Fruit fly (Drosophila melanogaster) whole organism, embryonic: Measurements from ENCODE around the gene CG11986.

Source experiments
- BEAF-32 ChIP-seq: fragments of 200-800 bp; sonication (Bioruptor generic); optimal IDR thresholded peaks from 3 replicates; lab custom pipeline; 2017; ENCODE audit warnings: missing biosample characterization, missing genetic modification characterization, mild to moderate bottlenecking, moderate library complexity, missing genetic modification reagents
- Bgb ChIP-seq: fragments of 200-800 bp; sonication (Bioruptor generic); IDR thresholded peaks from 2 replicates; pipeline ENCODE4 v1.3.6; 2022; ENCODE audit warnings: missing biosample characterization, missing genetic modification characterization; ENCODE audit not compliant: partially characterized antibody
- CG11456 ChIP-seq: fragments of 200-800 bp; sonication (Bioruptor generic); IDR thresholded peaks from 3 replicates; pipeline ENCODE4 v1.3.6; 2022; ENCODE audit warnings: missing biosample characterization, missing genetic modification characterization
- CG12659 ChIP-seq: fragments of 200-800 bp; sonication (Bioruptor generic); optimal IDR thresholded peaks from 3 replicates; lab custom pipeline; 2017; ENCODE audit warnings: mild to moderate bottlenecking, missing biosample characterization, missing genetic modification reagents, missing genetic modification characterization
- CG13775 ChIP-seq: fragments of 200-800 bp; sonication (Bioruptor generic); optimal IDR thresholded peaks from 3 replicates; lab custom pipeline; 2017; ENCODE audit warnings: missing biosample characterization, mild to moderate bottlenecking, missing genetic modification characterization
- CG15011 ChIP-seq: fragments of 200-800 bp; sonication (Bioruptor generic); optimal IDR thresholded peaks from 3 replicates; lab custom pipeline; 2018; ENCODE audit warnings: missing biosample characterization, mild to moderate bottlenecking, missing genetic modification characterization
- CG17186 ChIP-seq: fragments of 200-800 bp; sonication (Bioruptor generic); optimal IDR thresholded peaks from 3 replicates; lab custom pipeline; 2017; ENCODE audit warnings: missing biosample characterization, missing genetic modification reagents, missing genetic modification characterization
- CG17912 ChIP-seq: fragments of 200-800 bp; sonication (Bioruptor generic); optimal IDR thresholded peaks from 2 replicates; lab custom pipeline; 2018; ENCODE audit warnings: missing biosample characterization, mild to moderate bottlenecking, missing genetic modification characterization
- CG2116 ChIP-seq: fragments of 200-800 bp; sonication (Bioruptor generic); optimal IDR thresholded peaks from 3 replicates; lab custom pipeline; 2018; ENCODE audit warnings: missing biosample characterization, mild to moderate bottlenecking, missing genetic modification characterization
- CG32767 ChIP-seq: fragments of 200-800 bp; sonication (Bioruptor generic); IDR thresholded peaks from 2 replicates; pipeline ENCODE4 v1.3.6; 2022; ENCODE audit warnings: missing biosample characterization, missing genetic modification characterization
- CG4360 ChIP-seq: fragments of 200-800 bp; sonication (Bioruptor generic); IDR thresholded peaks from 2 replicates; pipeline ENCODE4 v1.3.6; 2022; ENCODE audit warnings: missing biosample characterization, missing genetic modification characterization
- CG4617 ChIP-seq: fragments of 200-800 bp; sonication (Bioruptor generic); optimal IDR thresholded peaks from 3 replicates; lab custom pipeline; 2016; ENCODE audit warnings: missing biosample characterization, missing genetic modification characterization, borderline replicate concordance
- CG4730 ChIP-seq: fragments of 200-800 bp; sonication (Bioruptor generic); IDR thresholded peaks from 2 replicates; pipeline ENCODE4 v1.3.6; 2022; ENCODE audit warnings: missing biosample characterization, missing genetic modification characterization
- CG8281 ChIP-seq: fragments of 200-800 bp; sonication (Bioruptor generic); optimal IDR thresholded peaks from 2 replicates; lab custom pipeline; 2018; ENCODE audit warnings: missing biosample characterization, mild to moderate bottlenecking, missing genetic modification characterization, moderate library complexity
- CG8924 ChIP-seq: fragments of 200-800 bp; optimal IDR thresholded peaks from 3 replicates; lab custom pipeline; 2019; ENCODE audit warnings: missing biosample characterization, mild to moderate bottlenecking, missing genetic modification characterization, moderate library complexity
- CG9797 ChIP-seq: fragments of 200-800 bp; sonication (Bioruptor generic); optimal IDR thresholded peaks from 3 replicates; lab custom pipeline; 2018; ENCODE audit warnings: missing biosample characterization, mild to moderate bottlenecking, missing genetic modification characterization
- CG9932 ChIP-seq: fragments of 200-800 bp; sonication (Bioruptor generic); IDR thresholded peaks from 2 replicates; pipeline ENCODE4 v1.3.6; 2022; ENCODE audit warnings: missing biosample characterization, missing genetic modification characterization
- CoRest ChIP-seq: fragments of 200-800 bp; sonication (Bioruptor generic); optimal IDR thresholded peaks from 3 replicates; lab custom pipeline; 2018; ENCODE audit warnings: missing biosample characterization, mild to moderate bottlenecking, missing genetic modification characterization, moderate library complexity
- Dp ChIP-seq: fragments of 200-800 bp; sonication (Bioruptor generic); optimal IDR thresholded peaks from 2 replicates; lab custom pipeline; 2018; ENCODE audit warnings: missing biosample characterization, mild to moderate bottlenecking, missing genetic modification characterization, moderate library complexity
- Drgx ChIP-seq: fragments of 200-800 bp; sonication (Bioruptor generic); IDR thresholded peaks from 2 replicates; pipeline ENCODE4 v1.3.6; 2022; ENCODE audit warnings: missing biosample characterization, missing genetic modification characterization
- ERR ChIP-seq: fragments of 200-800 bp; sonication (Bioruptor generic); optimal IDR thresholded peaks from 2 replicates; lab custom pipeline; 2016; ENCODE audit warnings: missing biosample characterization, missing genetic modification characterization
- Ets65A ChIP-seq: fragments of 200-800 bp; sonication (Bioruptor generic); peaks from one replicate; lab custom pipeline; 2016; ENCODE audit warnings: missing biosample characterization, missing genetic modification characterization
- Hand ChIP-seq: fragments of 200-800 bp; sonication (Bioruptor generic); optimal IDR thresholded peaks from 2 replicates; lab custom pipeline; 2017; ENCODE audit warnings: mild to moderate bottlenecking, missing biosample characterization, missing genetic modification reagents, missing genetic modification characterization
- HmgZ ChIP-seq: fragments of 200-800 bp; sonication (Bioruptor generic); optimal IDR thresholded peaks from 2 replicates; lab custom pipeline; 2018; ENCODE audit warnings: missing biosample characterization, mild to moderate bottlenecking, missing genetic modification characterization
- Hr78 ChIP-seq, 2 experiments: fragments of 200-800 bp in 1 of 2; fragments of >200 bp in 1 of 2; sonication (Bioruptor generic) in 1 of 2; optimal IDR thresholded peaks; 2 replicates each; lab custom pipeline; 2017 to 2019; ENCODE audit warnings: missing biosample characterization in 2 of 2, missing genetic modification characterization in 2 of 2, mild to moderate bottlenecking in 1 of 2, moderate library complexity in 1 of 2
- Jarid2 ChIP-seq: fragments of 200-800 bp; sonication (Bioruptor generic); optimal IDR thresholded peaks from 3 replicates; lab custom pipeline; 2017; ENCODE audit warnings: mild to moderate bottlenecking, missing biosample characterization, missing genetic modification reagents, missing genetic modification characterization
- Lhr ChIP-seq: fragments of 200-800 bp; sonication (Bioruptor generic); optimal IDR thresholded peaks from 3 replicates; lab custom pipeline; 2017; ENCODE audit warnings: mild to moderate bottlenecking, missing biosample characterization, missing genetic modification reagents, missing genetic modification characterization
- MESR4 ChIP-seq: fragments of 200-800 bp; sonication (Bioruptor generic); optimal IDR thresholded peaks from 2 replicates; lab custom pipeline; 2018; ENCODE audit warnings: missing biosample characterization, mild to moderate bottlenecking, missing genetic modification characterization, moderate library complexity
- Mad ChIP-seq: fragments of 200-800 bp; sonication (Bioruptor generic); optimal IDR thresholded peaks from 2 replicates; lab custom pipeline; 2016; ENCODE audit warnings: missing biosample characterization, missing genetic modification characterization
- Opbp ChIP-seq: fragments of 200-800 bp; sonication (Bioruptor generic); IDR thresholded peaks from 3 replicates; pipeline ENCODE4 v1.3.6; 2022; ENCODE audit warnings: missing biosample characterization, missing genetic modification characterization; ENCODE audit not compliant: partially characterized antibody
- Poxn ChIP-seq: fragments of 200-800 bp; sonication (Bioruptor generic); IDR thresholded peaks from 2 replicates; pipeline ENCODE4 v1.3.6; 2022; ENCODE audit warnings: missing biosample characterization, missing genetic modification characterization
- Sin3A ChIP-seq: fragments of >200 bp; optimal IDR thresholded peaks from 2 replicates; lab custom pipeline; 2018
- Taf1 ChIP-seq: fragments of 200-800 bp; sonication (Bioruptor generic); IDR thresholded peaks from 2 replicates; pipeline ENCODE4 v1.3.6; 2022; ENCODE audit warnings: missing biosample characterization, missing genetic modification characterization
- YL-1 ChIP-seq: fragments of 200-800 bp; sonication (Bioruptor generic); optimal IDR thresholded peaks from 3 replicates; lab custom pipeline; 2017; ENCODE audit warnings: missing biosample characterization, mild to moderate bottlenecking, missing genetic modification characterization
- abd-A ChIP-seq: fragments of 200-800 bp; sonication (Bioruptor generic); optimal IDR thresholded peaks from 3 replicates; lab custom pipeline; 2019; ENCODE audit warnings: missing biosample characterization, mild to moderate bottlenecking, missing genetic modification characterization, moderate library complexity
- bab2 ChIP-seq: fragments of 200-800 bp; sonication (Bioruptor generic); optimal IDR thresholded peaks from 2 replicates; lab custom pipeline; 2016; ENCODE audit warnings: missing biosample characterization, missing genetic modification characterization
- bigmax ChIP-seq: fragments of 200-800 bp; sonication (Bioruptor generic); optimal IDR thresholded peaks from 2 replicates; lab custom pipeline; 2018; ENCODE audit warnings: missing biosample characterization, mild to moderate bottlenecking, missing genetic modification characterization
- ci ChIP-seq: fragments of 200-800 bp; sonication (Bioruptor generic); IDR thresholded peaks from 3 replicates; pipeline ENCODE4 v1.3.6; 2022; ENCODE audit warnings: missing biosample characterization, missing genetic modification characterization
- gfzf ChIP-seq: fragments of 200-800 bp; sonication (Bioruptor generic); optimal IDR thresholded peaks from 2 replicates; lab custom pipeline; 2016; ENCODE audit warnings: missing biosample characterization, mild to moderate bottlenecking, missing genetic modification characterization, moderate library complexity
- lmd ChIP-seq: fragments of 200-800 bp; sonication (Bioruptor generic); IDR thresholded peaks from 2 replicates; pipeline ENCODE4 v1.3.6; 2022; ENCODE audit warnings: missing biosample characterization, missing genetic modification characterization
- lola ChIP-seq, 3 experiments: fragments of >200 bp in 2 of 3; fragments of 200-800 bp in 1 of 3; sonication (Bioruptor generic) in 1 of 3; optimal IDR thresholded peaks; 2 replicates each; lab custom pipeline; 2017 to 2019; ENCODE audit warnings: missing biosample characterization in 3 of 3, missing genetic modification characterization in 3 of 3, mild to moderate bottlenecking in 1 of 3, moderate library complexity in 1 of 3
- mirr ChIP-seq: fragments of 200-800 bp; sonication (Bioruptor generic); optimal IDR thresholded peaks from 3 replicates; lab custom pipeline; 2018; ENCODE audit warnings: missing biosample characterization, mild to moderate bottlenecking, missing genetic modification characterization
- nmo ChIP-seq: fragments of 200-800 bp; sonication (Bioruptor generic); optimal IDR thresholded peaks from 2 replicates; lab custom pipeline; 2018; ENCODE audit warnings: missing biosample characterization, mild to moderate bottlenecking, missing genetic modification characterization, moderate library complexity
- phol ChIP-seq: fragments of 200-800 bp; sonication (Bioruptor generic); optimal IDR thresholded peaks from 3 replicates; lab custom pipeline; 2018; ENCODE audit warnings: missing biosample characterization, mild to moderate bottlenecking, missing genetic modification characterization, moderate library complexity
- pzg ChIP-seq: fragments of 200-800 bp; sonication (Bioruptor generic); optimal IDR thresholded peaks from 3 replicates; lab custom pipeline; 2018; ENCODE audit warnings: missing biosample characterization, mild to moderate bottlenecking, missing genetic modification characterization, moderate library complexity
- sens ChIP-seq: fragments of 200-800 bp; sonication (Bioruptor generic); peaks from one replicate; lab custom pipeline; 2016; ENCODE audit warnings: missing biosample characterization, missing genetic modification characterization
- stwl ChIP-seq: fragments of 200-800 bp; sonication (Bioruptor generic); optimal IDR thresholded peaks from 3 replicates; lab custom pipeline; 2018; ENCODE audit warnings: missing biosample characterization, mild to moderate bottlenecking, missing genetic modification characterization, moderate library complexity
- tll ChIP-seq, 2 experiments: fragments of 200-800 bp in 1 of 2; fragments of >200 bp in 1 of 2; sonication (Bioruptor generic) in 1 of 2; optimal IDR thresholded peaks; 2 replicates each; lab custom pipeline; 2017 to 2019; ENCODE audit warnings: missing biosample characterization in 2 of 2, missing genetic modification characterization in 2 of 2, mild to moderate bottlenecking in 1 of 2, moderate library complexity in 1 of 2
- usp ChIP-seq: fragments of >200 bp; optimal IDR thresholded peaks from 2 replicates; lab custom pipeline; 2017; ENCODE audit warnings: missing biosample characterization, missing genetic modification characterization
- zen ChIP-seq: fragments of 200-800 bp; sonication (Bioruptor generic); optimal IDR thresholded peaks from 3 replicates; lab custom pipeline; 2018; ENCODE audit warnings: missing biosample characterization, mild to moderate bottlenecking, missing genetic modification characterization, moderate library complexity

Gene CG11986

dm6 chr3R:9014859-9015466, at the start of gene CG11986, which contains the start of the genes Kcmf1 and Sf3b5:
Gene CG11986 (plus strand): TSS chr3R:9015446.
Gene Kcmf1 (minus strand): TSS chr3R:9014909.
Gene Sf3b5 (minus strand): TSS chr3R:9015341.
- peak; percentile 32 for TF ChIP-seq BEAF-32
- TF ChIP-seq CoRest (tag; lab: Kevin White, UChicago): no peak
- peak; percentile 13 for TF ChIP-seq CG12659
- peak; percentile 1 for TF ChIP-seq Ets65A (GFP tag; lab: Kevin White, UChicago)
- TF ChIP-seq CG4730 (GFP tag; lab: Robert Waterston, UW): no peak
- peak; percentile 49 for TF ChIP-seq MESR4 (GFP tag; lab: Kevin White, UChicago)
- TF ChIP-seq Jarid2 (GFP tag; lab: Kevin White, UChicago): no peak
- TF ChIP-seq nmo: peak; percentile 17
- TF ChIP-seq CG32767 (GFP tag; lab: Robert Waterston, UW): no peak
- peak; percentile 22 for TF ChIP-seq YL-1 (GFP tag; lab: Kevin White, UChicago)
- no peak for TF ChIP-seq HmgZ (tag; lab: Kevin White, UChicago)
- TF ChIP-seq Opbp (GFP tag; lab: Robert Waterston, UW): 0 out of 3 replicates have a peak, but pooled peaks have one; percentile 32
- no peak for TF ChIP-seq CG8281 (tag; lab: Kevin White, UChicago)
- TF ChIP-seq CG8924 (tag; lab: Kevin White, UChicago): peak; percentile 20
- TF ChIP-seq CG2116 (GFP tag; lab: Kevin White, UChicago): peak; percentile 18
- peak; percentile 5 for TF ChIP-seq stwl
- peak; percentile 72 for TF ChIP-seq gfzf
- TF ChIP-seq sens: peak; percentile 57
- TF ChIP-seq Drgx (GFP tag; lab: Robert Waterston, UW): no peak
- TF ChIP-seq Hand (GFP tag; lab: Kevin White, UChicago): no peak
- no peak for TF ChIP-seq CG13775
- TF ChIP-seq CG9932 (GFP tag; lab: Robert Waterston, UW): no peak
- peak; percentile 34 for TF ChIP-seq Sin3A (lab: Kevin White, UChicago)
- TF ChIP-seq Hr78 (GFP tag; optimal IDR thresholded peaks at IDR 0.05; lab: Kevin White, UChicago): peak in 1 of 2 experiments; percentile 12
- no peak for TF ChIP-seq Lhr (GFP tag; lab: Kevin White, UChicago)
- TF ChIP-seq CG4617 (GFP tag; lab: Kevin White, UChicago): peak; percentile 74
- peak; percentile 10 for TF ChIP-seq Dp (GFP tag; lab: Kevin White, UChicago)
- TF ChIP-seq CG17186 (GFP tag; lab: Kevin White, UChicago): peak; percentile 4
- TF ChIP-seq bigmax (GFP tag; lab: Kevin White, UChicago): no peak
- TF ChIP-seq CG9797 (GFP tag; lab: Kevin White, UChicago): peak; percentile 74
- peak; percentile 8; the same call in 1 of the 2 replicates for TF ChIP-seq Bgb
- TF ChIP-seq Taf1 (GFP tag; lab: Robert Waterston, UW): no peak
- TF ChIP-seq pzg: peak; percentile 36
- no peak for TF ChIP-seq CG11456 (GFP tag; lab: Robert Waterston, UW)
- no peak for TF ChIP-seq lola (GFP tag; optimal IDR thresholded peaks at IDR 0.05; lab: Kevin White, UChicago)
- no peak for TF ChIP-seq phol (tag; lab: Kevin White, UChicago)
- TF ChIP-seq CG4360: no peak
- no peak for TF ChIP-seq mirr (GFP tag; lab: Kevin White, UChicago)
- TF ChIP-seq, all 482 proteins: peak for 20

- TF ChIP-seq Mad (GFP tag; lab: Kevin White, UChicago) (no peak), zen (tag; lab: Kevin White, UChicago) (peak; percentile 91), tll (GFP tag; optimal IDR thresholded peaks at IDR 0.05; lab: Kevin White, UChicago) (peak in 1 of 2 experiments; percentile 91), CG17912 (GFP tag; lab: Kevin White, UChicago) (no peak), abd-A (tag; lab: Kevin White, UChicago) (no peak), lmd (no peak), bab2 (no peak), usp (GFP tag; lab: Kevin White, UChicago) (no peak), CG15011 (no peak), Poxn (GFP tag; lab: Robert Waterston, UW) (no peak), ERR (no peak), ci (no peak)
Measured at dm6 chr3R:8965546-8965945, 49.7 kb upstream of the CG11986 start.
